Fruit fly (Drosophila melanogaster) whole organism, embryonic: Measurements from ENCODE around the gene CG34303.

Experiments used
- Ada2b ChIP-seq: fragments of 200-800 bp; sonication (Bioruptor generic); IDR thresholded peaks from 2 replicates; pipeline ENCODE4 v1.3.6; 2022; ENCODE audit warnings: missing biosample characterization, missing genetic modification characterization
- Asciz ChIP-seq: fragments of 200-800 bp; sonication (Bioruptor generic); optimal IDR thresholded peaks from 2 replicates; lab custom pipeline; 2017; ENCODE audit warnings: missing biosample characterization, mild to moderate bottlenecking, missing genetic modification characterization, missing genetic modification reagents
- Blimp-1 ChIP-seq: fragments of 200-800 bp; sonication (Bioruptor generic); optimal IDR thresholded peaks from 3 replicates; lab custom pipeline; 2018; ENCODE audit warnings: missing biosample characterization, missing genetic modification characterization, mild to moderate bottlenecking, moderate library complexity, missing genetic modification reagents
- CG10366 ChIP-seq: fragments of 200-800 bp; sonication (Bioruptor generic); IDR thresholded peaks from 2 replicates; pipeline ENCODE4 v1.3.6; 2022; ENCODE audit warnings: missing biosample characterization, missing genetic modification characterization
- CG10979 ChIP-seq: fragments of 200-800 bp; sonication (Bioruptor generic); optimal IDR thresholded peaks from 2 replicates; lab custom pipeline; 2018; ENCODE audit warnings: missing biosample characterization, mild to moderate bottlenecking, missing genetic modification characterization, moderate library complexity
- CG11085 ChIP-seq: fragments of 200-800 bp; sonication (Bioruptor generic); IDR thresholded peaks from 2 replicates; pipeline ENCODE4 v1.3.6; 2022; ENCODE audit warnings: missing biosample characterization, missing genetic modification characterization
- CG12104 ChIP-seq: fragments of 200-800 bp; sonication (Bioruptor generic); optimal IDR thresholded peaks from 3 replicates; lab custom pipeline; 2016; ENCODE audit warnings: missing biosample characterization, missing genetic modification characterization
- CG12659 ChIP-seq: fragments of 200-800 bp; sonication (Bioruptor generic); optimal IDR thresholded peaks from 3 replicates; lab custom pipeline; 2017; ENCODE audit warnings: mild to moderate bottlenecking, missing biosample characterization, missing genetic modification reagents, missing genetic modification characterization
- CG14050 ChIP-seq: fragments of 200-800 bp; sonication (Bioruptor generic); IDR thresholded peaks from 3 replicates; pipeline ENCODE4 v1.3.6; 2022; ENCODE audit warnings: missing biosample characterization, missing genetic modification characterization
- CG14965 ChIP-seq: fragments of 200-800 bp; sonication (Bioruptor generic); optimal IDR thresholded peaks from 2 replicates; lab custom pipeline; 2016; ENCODE audit warnings: missing biosample characterization, missing genetic modification characterization, borderline replicate concordance
- CG15269 ChIP-seq: fragments of 200-800 bp; sonication (Bioruptor generic); optimal IDR thresholded peaks from 2 replicates; lab custom pipeline; 2018; ENCODE audit warnings: missing biosample characterization, mild to moderate bottlenecking, missing genetic modification characterization, moderate library complexity
- CG17359 ChIP-seq: fragments of 200-800 bp; sonication (Bioruptor generic); optimal IDR thresholded peaks from 3 replicates; lab custom pipeline; 2018; ENCODE audit warnings: missing biosample characterization, mild to moderate bottlenecking, missing genetic modification characterization, moderate library complexity
- CG17385 ChIP-seq: fragments of 200-800 bp; sonication (Bioruptor generic); optimal IDR thresholded peaks from 3 replicates; lab custom pipeline; 2018; ENCODE audit warnings: missing biosample characterization, mild to moderate bottlenecking, missing genetic modification characterization
- CG18262 ChIP-seq: fragments of 200-800 bp; optimal IDR thresholded peaks from 3 replicates; lab custom pipeline; 2019; ENCODE audit warnings: missing biosample characterization, mild to moderate bottlenecking, missing genetic modification characterization, moderate library complexity
- CG18764 ChIP-seq: fragments of 200-800 bp; sonication (Bioruptor generic); optimal IDR thresholded peaks from 3 replicates; lab custom pipeline; 2016; ENCODE audit warnings: missing biosample characterization, missing genetic modification characterization
- CG3281 ChIP-seq: fragments of 200-800 bp; sonication (Bioruptor generic); optimal IDR thresholded peaks from 3 replicates; lab custom pipeline; 2017; ENCODE audit warnings: missing biosample characterization, mild to moderate bottlenecking, missing genetic modification characterization
- CG3838 ChIP-seq: fragments of 200-800 bp; sonication (Bioruptor generic); optimal IDR thresholded peaks from 3 replicates; lab custom pipeline; 2016; ENCODE audit warnings: missing biosample characterization, missing genetic modification characterization
- CG4328 ChIP-seq: fragments of 200-800 bp; sonication (Bioruptor generic); optimal IDR thresholded peaks from 3 replicates; lab custom pipeline; 2017; ENCODE audit warnings: missing biosample characterization, missing genetic modification reagents, missing genetic modification characterization
- CG4854 ChIP-seq: fragments of 200-800 bp; sonication (Bioruptor generic); optimal IDR thresholded peaks from 2 replicates; lab custom pipeline; 2016; ENCODE audit warnings: missing biosample characterization, missing genetic modification characterization, inconsistent platforms
- CG7786 ChIP-seq: fragments of 200-800 bp; sonication (Bioruptor generic); optimal IDR thresholded peaks from 2 replicates; lab custom pipeline; 2016; ENCODE audit warnings: missing biosample characterization, missing genetic modification characterization
- CG7839 ChIP-seq: fragments of 200-800 bp; sonication (Bioruptor generic); optimal IDR thresholded peaks from 3 replicates; lab custom pipeline; 2018; ENCODE audit warnings: missing biosample characterization, mild to moderate bottlenecking, missing genetic modification characterization, moderate library complexity
- CG9215 ChIP-seq: fragments of 200-800 bp; sonication (Bioruptor generic); IDR thresholded peaks from 2 replicates; pipeline ENCODE4 v1.3.6; 2022; ENCODE audit warnings: missing biosample characterization, missing genetic modification characterization
- CHES-1-like ChIP-seq: fragments of 200-800 bp; sonication (Bioruptor generic); optimal IDR thresholded peaks from 2 replicates; lab custom pipeline; 2016; ENCODE audit warnings: missing biosample characterization, missing genetic modification characterization
- CoRest ChIP-seq: fragments of 200-800 bp; sonication (Bioruptor generic); optimal IDR thresholded peaks from 3 replicates; lab custom pipeline; 2018; ENCODE audit warnings: missing biosample characterization, mild to moderate bottlenecking, missing genetic modification characterization, moderate library complexity
- Med ChIP-seq: fragments of 200-800 bp; sonication (Bioruptor generic); peaks from one replicate; lab custom pipeline; 2016; ENCODE audit warnings: missing biosample characterization, missing genetic modification characterization, mild to moderate bottlenecking, inconsistent platforms, moderate library complexity
- NC2β ChIP-seq: fragments of 200-800 bp; sonication (Bioruptor generic); optimal IDR thresholded peaks from 2 replicates; lab custom pipeline; 2016; ENCODE audit warnings: missing biosample characterization, missing genetic modification characterization
- PHDP ChIP-seq: fragments of 200-800 bp; sonication (Bioruptor generic); optimal IDR thresholded peaks from 3 replicates; lab custom pipeline; 2018; ENCODE audit warnings: missing biosample characterization, mild to moderate bottlenecking, missing genetic modification characterization, moderate library complexity
- Sox100B ChIP-seq: fragments of 200-800 bp; sonication (Bioruptor generic); optimal IDR thresholded peaks from 3 replicates; lab custom pipeline; 2018; ENCODE audit warnings: missing biosample characterization, mild to moderate bottlenecking, missing genetic modification characterization
- bab2 ChIP-seq: fragments of 200-800 bp; sonication (Bioruptor generic); optimal IDR thresholded peaks from 2 replicates; lab custom pipeline; 2016; ENCODE audit warnings: missing biosample characterization, missing genetic modification characterization
- bsh ChIP-seq, 2 experiments: fragments of 200-800 bp; sonication (Bioruptor generic); optimal IDR thresholded peaks; 2 replicates each; lab custom pipeline; 2017 to 2018; ENCODE audit warnings: mild to moderate bottlenecking in 2 of 2, missing biosample characterization in 2 of 2, missing genetic modification characterization in 2 of 2, moderate library complexity in 1 of 2
- dysf ChIP-seq: fragments of 200-800 bp; sonication (Bioruptor generic); IDR thresholded peaks from 3 replicates; pipeline ENCODE4 v1.3.6; 2022; ENCODE audit warnings: missing biosample characterization, missing genetic modification characterization
- ken ChIP-seq: fragments of 200-800 bp; sonication (Bioruptor generic); IDR thresholded peaks from 3 replicates; pipeline ENCODE4 v1.3.6; 2022; ENCODE audit warnings: missing biosample characterization, missing genetic modification characterization
- kni ChIP-seq: fragments of 200-800 bp; sonication (Bioruptor generic); optimal IDR thresholded peaks from 3 replicates; lab custom pipeline; 2017; ENCODE audit warnings: mild to moderate bottlenecking, missing biosample characterization, missing genetic modification reagents, missing genetic modification characterization
- lilli ChIP-seq: fragments of 200-800 bp; sonication (Bioruptor generic); optimal IDR thresholded peaks from 3 replicates; lab custom pipeline; 2016; ENCODE audit warnings: missing biosample characterization, missing genetic modification characterization
- lmd ChIP-seq: fragments of 200-800 bp; sonication (Bioruptor generic); IDR thresholded peaks from 2 replicates; pipeline ENCODE4 v1.3.6; 2022; ENCODE audit warnings: missing biosample characterization, missing genetic modification characterization
- nerfin-2 ChIP-seq: fragments of 200-800 bp; sonication (Bioruptor generic); IDR thresholded peaks from 2 replicates; pipeline ENCODE4 v1.3.6; 2022; ENCODE audit warnings: missing biosample characterization, missing genetic modification characterization; ENCODE audit not compliant: partially characterized antibody
- pb ChIP-seq: fragments of 200-800 bp; sonication (Bioruptor generic); optimal IDR thresholded peaks from 3 replicates; lab custom pipeline; 2016; ENCODE audit warnings: missing biosample characterization, missing genetic modification characterization
- row ChIP-seq: fragments of 200-800 bp; sonication (Bioruptor generic); IDR thresholded peaks from 3 replicates; pipeline ENCODE4 v1.3.6; 2022; ENCODE audit warnings: missing biosample characterization, missing genetic modification characterization
- run ChIP-seq: fragments of 200-800 bp; sonication (Bioruptor generic); optimal IDR thresholded peaks from 3 replicates; lab custom pipeline; 2018; ENCODE audit warnings: missing biosample characterization, mild to moderate bottlenecking, missing genetic modification characterization
- sens ChIP-seq: fragments of 200-800 bp; sonication (Bioruptor generic); peaks from one replicate; lab custom pipeline; 2016; ENCODE audit warnings: missing biosample characterization, missing genetic modification characterization
- sens-2 ChIP-seq: fragments of 200-800 bp; sonication (Bioruptor generic); IDR thresholded peaks from 2 replicates; pipeline ENCODE4 v1.3.6; 2022; ENCODE audit warnings: missing biosample characterization, missing genetic modification characterization
- slbo ChIP-seq: fragments of 200-800 bp; sonication (Bioruptor generic); IDR thresholded peaks from 2 replicates; pipeline ENCODE4 v1.3.6; 2022; ENCODE audit warnings: missing biosample characterization, missing genetic modification characterization
- so ChIP-seq: fragments of 200-800 bp; sonication (Bioruptor generic); IDR thresholded peaks from 3 replicates; pipeline ENCODE4 v1.3.6; 2022; ENCODE audit warnings: missing biosample characterization, missing genetic modification characterization
- tll ChIP-seq, 2 experiments: fragments of 200-800 bp in 1 of 2; fragments of >200 bp in 1 of 2; sonication (Bioruptor generic) in 1 of 2; optimal IDR thresholded peaks; 2 replicates each; lab custom pipeline; 2017 to 2019; ENCODE audit warnings: missing biosample characterization in 2 of 2, missing genetic modification characterization in 2 of 2, mild to moderate bottlenecking in 1 of 2, moderate library complexity in 1 of 2
- trem ChIP-seq: fragments of 200-800 bp; optimal IDR thresholded peaks from 3 replicates; lab custom pipeline; 2019; ENCODE audit warnings: missing biosample characterization, mild to moderate bottlenecking, missing genetic modification characterization, moderate library complexity
- ttk ChIP-seq: fragments of 200-800 bp; sonication (Bioruptor generic); IDR thresholded peaks from 2 replicates; pipeline ENCODE4 v2.1.2; 2022; ENCODE audit warnings: missing biosample characterization, missing genetic modification characterization
- zf30C ChIP-seq: fragments of 200-800 bp; sonication (Bioruptor generic); optimal IDR thresholded peaks from 3 replicates; lab custom pipeline; 2018; ENCODE audit warnings: missing biosample characterization, mild to moderate bottlenecking, missing genetic modification characterization
- zfh1 ChIP-seq: fragments of 200-800 bp; sonication (Bioruptor generic); IDR thresholded peaks from 3 replicates; pipeline ENCODE4 v1.3.6; 2022; ENCODE audit warnings: missing biosample characterization, missing genetic modification characterization
- zfh2 ChIP-seq: fragments of 200-800 bp; sonication (Bioruptor generic); optimal IDR thresholded peaks from 2 replicates; lab custom pipeline; 2016; ENCODE audit warnings: missing biosample characterization, missing genetic modification characterization

CG34303 gene

dm6 chr3R:10153957-10154685 is 2.4 kb upstream of the CG34303 start:
- TF ChIP-seq CG7786 (GFP tag; lab: Kevin White, UChicago) = peak; percentile 0
- peak; percentile 80 for TF ChIP-seq sens (GFP tag; lab: Kevin White, UChicago)
- peak; percentile 62 for TF ChIP-seq CG15269 (tag; lab: Kevin White, UChicago)
- TF ChIP-seq Blimp-1 (GFP tag; lab: Kevin White, UChicago) = peak; percentile 90
- TF ChIP-seq CG10979 (tag; lab: Kevin White, UChicago) = peak; percentile 14
- peak; percentile 13 for TF ChIP-seq PHDP (tag; lab: Kevin White, UChicago)
- TF ChIP-seq CG12659 = peak; percentile 17
- TF ChIP-seq Ada2b (GFP tag; lab: Robert Waterston, UW) = peak; percentile 34; the same call in 1 of the 2 replicates
- TF ChIP-seq CG12104 = no peak
- peak; percentile 9 for TF ChIP-seq Asciz (GFP tag; lab: Kevin White, UChicago)
- TF ChIP-seq CG17385 = peak; percentile 24
- TF ChIP-seq CG17359 (tag; lab: Kevin White, UChicago) = peak; percentile 39
- peak; percentile 15 for TF ChIP-seq lilli (GFP tag; lab: Kevin White, UChicago)
- no peak for TF ChIP-seq zfh2 (GFP tag; lab: Kevin White, UChicago)
- TF ChIP-seq zf30C = no peak
- peak; percentile 65 for TF ChIP-seq row (GFP tag; lab: Robert Waterston, UW)
- no peak for TF ChIP-seq pb (GFP tag; lab: Kevin White, UChicago)
- TF ChIP-seq CG10366 (GFP tag; lab: Robert Waterston, UW) = peak; percentile 60; the same call in 1 of the 2 replicates
- TF ChIP-seq bsh (GFP tag; optimal IDR thresholded peaks at IDR 0.05; lab: Kevin White, UChicago) = peak in 1 of 2 experiments; percentile 29
- no peak for TF ChIP-seq nerfin-2
- TF ChIP-seq run = peak; percentile 26
- TF ChIP-seq lmd (GFP tag; lab: Robert Waterston, UW) = 0 out of 2 replicates have a peak, but pooled peaks have one; percentile 40
- TF ChIP-seq dysf (GFP tag; lab: Robert Waterston, UW) = peak; percentile 65
- 0 out of 3 replicates have a peak, but pooled peaks have one; percentile 12 for TF ChIP-seq so (GFP tag; lab: Robert Waterston, UW)
- TF ChIP-seq CG4854 (GFP tag; lab: Kevin White, UChicago) = no peak
- TF ChIP-seq tll (GFP tag; optimal IDR thresholded peaks at IDR 0.05; lab: Kevin White, UChicago) = no peak
- TF ChIP-seq zfh1 (GFP tag; lab: Robert Waterston, UW) = no peak
- TF ChIP-seq CG18764 = no peak
- no peak for TF ChIP-seq CG7839 (tag; lab: Kevin White, UChicago)
- TF ChIP-seq CG3281 (GFP tag; lab: Kevin White, UChicago) = peak; percentile 0
- TF ChIP-seq CG4328 = no peak
- no peak for TF ChIP-seq CG14965 (GFP tag; lab: Kevin White, UChicago)
- TF ChIP-seq Med (GFP tag; lab: Kevin White, UChicago) = peak; percentile 53
- TF ChIP-seq CG3838 (GFP tag; lab: Kevin White, UChicago) = no peak
- TF ChIP-seq bab2 (GFP tag; lab: Kevin White, UChicago) = no peak
- peak; percentile 27; the same call in 1 of the 2 replicates for TF ChIP-seq slbo (GFP tag; lab: Robert Waterston, UW)
- TF ChIP-seq sens-2 = 0 out of 2 replicates have a peak, but pooled peaks have one; percentile 31
- 0 out of 2 replicates have a peak, but pooled peaks have one; percentile 21 for TF ChIP-seq ttk
- no peak for TF ChIP-seq kni (GFP tag; lab: Kevin White, UChicago)
- peak; percentile 1 for TF ChIP-seq Sox100B
- TF ChIP-seq CoRest (tag; lab: Kevin White, UChicago) = peak; percentile 28
- TF ChIP-seq trem = no peak
- peak; percentile 38; the same call in 1 of the 3 replicates for TF ChIP-seq CG14050 (GFP tag; lab: Robert Waterston, UW)
- no peak for TF ChIP-seq CG18262 (tag; lab: Kevin White, UChicago)
- no peak for TF ChIP-seq NC2β (GFP tag; lab: Kevin White, UChicago)
- TF ChIP-seq ken (GFP tag; lab: Robert Waterston, UW) = 0 out of 3 replicates have a peak, but pooled peaks have one; percentile 32
- no peak for TF ChIP-seq CG9215 (GFP tag; lab: Robert Waterston, UW)
- no peak for TF ChIP-seq CHES-1-like (GFP tag; lab: Kevin White, UChicago)
- TF ChIP-seq CG11085 = no peak
